Fruit fly (Drosophila melanogaster) whole organism, pupa: ENCODE data around the gene CkIIalpha-i3.

Source experiments
- CG15710 ChIP-seq: fragments of 200-800 bp; sonication (Bioruptor generic); optimal IDR thresholded peaks from 2 replicates; lab custom pipeline; 2018; ENCODE audit warnings: missing biosample characterization, mild to moderate bottlenecking, missing genetic modification characterization, moderate library complexity
- D1 ChIP-seq: fragments of 200-800 bp; sonication (Bioruptor generic); optimal IDR thresholded peaks from 2 replicates; lab custom pipeline; 2018; ENCODE audit warnings: missing biosample characterization, mild to moderate bottlenecking, missing genetic modification characterization, moderate library complexity
- Ets98B ChIP-seq: fragments of 200-800 bp; sonication (Bioruptor generic); IDR thresholded peaks from 2 replicates; pipeline ENCODE4 v1.3.6; 2022; ENCODE audit warnings: missing biosample characterization, missing genetic modification characterization
- Pif1B ChIP-seq: fragments of 200-800 bp; sonication (Bioruptor generic); optimal IDR thresholded peaks from 3 replicates; lab custom pipeline; 2016; ENCODE audit warnings: missing biosample characterization, missing genetic modification characterization
- fd96Ca ChIP-seq: fragments of 200-800 bp; sonication (Bioruptor generic); IDR thresholded peaks from 3 replicates; pipeline ENCODE4 v1.3.6; 2022; ENCODE audit warnings: missing biosample characterization, missing genetic modification characterization
- gl ChIP-seq: fragments of 200-800 bp; sonication (Bioruptor generic); optimal IDR thresholded peaks from 2 replicates; lab custom pipeline; 2018; ENCODE audit warnings: missing biosample characterization, mild to moderate bottlenecking, missing genetic modification characterization

DNA sequence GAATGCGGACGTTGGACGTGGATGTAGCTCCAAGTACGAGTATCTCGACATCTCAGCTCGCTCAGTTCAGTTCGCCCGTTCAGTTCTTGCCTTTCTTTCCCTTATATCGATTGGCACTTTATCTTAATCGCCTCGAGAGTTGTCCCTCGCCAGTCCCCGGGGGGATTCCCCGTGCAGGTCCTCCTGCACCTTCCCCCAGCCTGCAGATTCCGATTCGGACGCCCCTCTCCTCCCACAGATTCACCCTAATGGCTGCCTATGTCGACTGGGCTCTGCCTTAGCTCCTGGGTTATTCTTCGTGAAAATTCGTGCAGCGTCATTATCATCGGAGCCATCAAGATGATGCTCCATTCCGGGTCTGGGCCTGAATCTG lies 13.4 kb downstream of the CkIIalpha-i3 start:
- TF ChIP-seq Pif1B: no peak
- no peak for TF ChIP-seq Ets98B
- no peak for TF ChIP-seq gl (tag; lab: Kevin White, UChicago)
- no peak for TF ChIP-seq fd96Ca (GFP tag; lab: Robert Waterston, UW)
- TF ChIP-seq D1 (tag; lab: Kevin White, UChicago): no peak
- no peak for TF ChIP-seq CG15710 (tag; lab: Kevin White, UChicago)
